Fruit fly (Drosophila melanogaster) whole organism, embryonic: ENCODE measurements around the gene inaE.
A peak's percentile ranks its signal among the peaks of the same experiment; 100 is the strongest.

Source experiments
- B-H1 ChIP-seq: fragments of 200-800 bp; sonication (Bioruptor generic); IDR thresholded peaks from 3 replicates; pipeline ENCODE4 v1.3.6; 2022; ENCODE audit warnings: missing biosample characterization, missing genetic modification characterization
- BEAF-32 ChIP-seq: fragments of 200-800 bp; sonication (Bioruptor generic); optimal IDR thresholded peaks from 3 replicates; lab custom pipeline; 2017; ENCODE audit warnings: missing biosample characterization, missing genetic modification characterization, mild to moderate bottlenecking, moderate library complexity, missing genetic modification reagents
- Bgb ChIP-seq: fragments of 200-800 bp; sonication (Bioruptor generic); IDR thresholded peaks from 2 replicates; pipeline ENCODE4 v1.3.6; 2022; ENCODE audit warnings: missing biosample characterization, missing genetic modification characterization; ENCODE audit not compliant: partially characterized antibody
- CG1024 ChIP-seq: fragments of 200-800 bp; sonication (Bioruptor generic); IDR thresholded peaks from 2 replicates; pipeline ENCODE4 v1.3.6; 2022; ENCODE audit warnings: missing biosample characterization, missing genetic modification characterization
- CG11560 ChIP-seq: fragments of 200-800 bp; sonication (Bioruptor generic); IDR thresholded peaks from 3 replicates; pipeline ENCODE4 v1.3.6; 2022; ENCODE audit warnings: missing biosample characterization, missing genetic modification characterization
- CG11695 ChIP-seq: fragments of 200-800 bp; sonication (Bioruptor generic); IDR thresholded peaks from 3 replicates; pipeline ENCODE4 v1.3.6; 2022; ENCODE audit warnings: missing biosample characterization, missing genetic modification characterization
- CG11723 ChIP-seq: fragments of 200-800 bp; sonication (Bioruptor generic); optimal IDR thresholded peaks from 2 replicates; lab custom pipeline; 2017; ENCODE audit warnings: missing biosample characterization, mild to moderate bottlenecking, missing genetic modification characterization
- CG13775 ChIP-seq: fragments of 200-800 bp; sonication (Bioruptor generic); optimal IDR thresholded peaks from 3 replicates; lab custom pipeline; 2017; ENCODE audit warnings: missing biosample characterization, mild to moderate bottlenecking, missing genetic modification characterization
- CG17328 ChIP-seq: fragments of 200-800 bp; sonication (Bioruptor generic); IDR thresholded peaks from 2 replicates; pipeline ENCODE4 v1.3.6; 2022; ENCODE audit warnings: missing biosample characterization, missing genetic modification characterization
- CG2116 ChIP-seq: fragments of 200-800 bp; sonication (Bioruptor generic); optimal IDR thresholded peaks from 3 replicates; lab custom pipeline; 2018; ENCODE audit warnings: missing biosample characterization, mild to moderate bottlenecking, missing genetic modification characterization
- CG2199 ChIP-seq: fragments of 200-800 bp; sonication (Bioruptor generic); IDR thresholded peaks from 3 replicates; pipeline ENCODE4 v1.3.6; 2022; ENCODE audit warnings: missing biosample characterization, missing genetic modification characterization
- CG2202 ChIP-seq: fragments of 200-800 bp; sonication (Bioruptor generic); optimal IDR thresholded peaks from 2 replicates; lab custom pipeline; 2018; ENCODE audit warnings: missing biosample characterization, mild to moderate bottlenecking, missing genetic modification characterization
- CG31224 ChIP-seq: fragments of 200-800 bp; sonication (Bioruptor generic); IDR thresholded peaks from 2 replicates; pipeline ENCODE4 v1.3.6; 2022; ENCODE audit warnings: missing biosample characterization, missing genetic modification characterization
- CG3407 ChIP-seq: fragments of 200-800 bp; sonication (Bioruptor generic); optimal IDR thresholded peaks from 2 replicates; lab custom pipeline; 2018; ENCODE audit warnings: missing biosample characterization, mild to moderate bottlenecking, missing genetic modification characterization
- CG4424 ChIP-seq: fragments of 200-800 bp; sonication (Bioruptor generic); optimal IDR thresholded peaks from 3 replicates; lab custom pipeline; 2016; ENCODE audit warnings: missing biosample characterization, missing genetic modification characterization
- CG4820 ChIP-seq: fragments of 200-800 bp; sonication (Bioruptor generic); optimal IDR thresholded peaks from 3 replicates; lab custom pipeline; 2016; ENCODE audit warnings: missing biosample characterization, missing genetic modification characterization
- CG7556 ChIP-seq: fragments of 200-800 bp; sonication (Bioruptor generic); optimal IDR thresholded peaks from 2 replicates; lab custom pipeline; 2017; ENCODE audit warnings: missing biosample characterization, mild to moderate bottlenecking, missing genetic modification characterization
- CG8765 ChIP-seq: fragments of 200-800 bp; sonication (Bioruptor generic); IDR thresholded peaks from 2 replicates; pipeline ENCODE4 v1.3.6; 2022; ENCODE audit warnings: missing biosample characterization, missing genetic modification characterization
- CG9215 ChIP-seq: fragments of 200-800 bp; sonication (Bioruptor generic); IDR thresholded peaks from 2 replicates; pipeline ENCODE4 v1.3.6; 2022; ENCODE audit warnings: missing biosample characterization, missing genetic modification characterization
- CG9437 ChIP-seq: fragments of 200-800 bp; sonication (Bioruptor generic); optimal IDR thresholded peaks from 2 replicates; lab custom pipeline; 2018; ENCODE audit warnings: missing biosample characterization, mild to moderate bottlenecking, missing genetic modification characterization
- D19B ChIP-seq: fragments of 200-800 bp; sonication (Bioruptor generic); optimal IDR thresholded peaks from 2 replicates; lab custom pipeline; 2017; ENCODE audit warnings: missing biosample characterization, mild to moderate bottlenecking, missing genetic modification characterization
- Dp ChIP-seq: fragments of 200-800 bp; sonication (Bioruptor generic); optimal IDR thresholded peaks from 2 replicates; lab custom pipeline; 2018; ENCODE audit warnings: missing biosample characterization, mild to moderate bottlenecking, missing genetic modification characterization, moderate library complexity
- Drgx ChIP-seq: fragments of 200-800 bp; sonication (Bioruptor generic); IDR thresholded peaks from 2 replicates; pipeline ENCODE4 v1.3.6; 2022; ENCODE audit warnings: missing biosample characterization, missing genetic modification characterization
- Fer3 ChIP-seq: fragments of 200-800 bp; sonication (Bioruptor generic); optimal IDR thresholded peaks from 2 replicates; lab custom pipeline; 2018; ENCODE audit warnings: missing biosample characterization, mild to moderate bottlenecking, missing genetic modification characterization, moderate library complexity
- HLHmδ ChIP-seq: fragments of 200-800 bp; sonication (Bioruptor generic); optimal IDR thresholded peaks from 2 replicates; lab custom pipeline; 2018; ENCODE audit warnings: missing biosample characterization, mild to moderate bottlenecking, missing genetic modification characterization, moderate library complexity
- Hmr ChIP-seq: fragments of 200-800 bp; sonication (Bioruptor generic); optimal IDR thresholded peaks from 3 replicates; lab custom pipeline; 2017; ENCODE audit warnings: mild to moderate bottlenecking, missing biosample characterization, missing genetic modification reagents, missing genetic modification characterization
- Hsf ChIP-seq: fragments of 200-800 bp; sonication (Bioruptor generic); optimal IDR thresholded peaks from 3 replicates; lab custom pipeline; 2016; ENCODE audit warnings: missing biosample characterization, missing genetic modification characterization
- Oaz ChIP-seq: fragments of 200-800 bp; sonication (Bioruptor generic); IDR thresholded peaks from 2 replicates; pipeline ENCODE4 v1.3.6; 2022; ENCODE audit warnings: missing biosample characterization, missing genetic modification characterization
- Stat92E ChIP-seq, 3 experiments: fragments of >200 bp in 2 of 3; fragments of 200-800 bp in 1 of 3; sonication (Bioruptor generic) in 1 of 3; optimal IDR thresholded peaks; 2 replicates each; lab custom pipeline; 2017 to 2019; ENCODE audit warnings: missing biosample characterization in 3 of 3, missing genetic modification characterization in 3 of 3, mild to moderate bottlenecking in 1 of 3, moderate library complexity in 1 of 3
- az2 ChIP-seq: fragments of 200-800 bp; sonication (Bioruptor generic); optimal IDR thresholded peaks from 3 replicates; lab custom pipeline; 2016; ENCODE audit warnings: missing biosample characterization, missing genetic modification characterization
- croc ChIP-seq: fragments of 200-800 bp; sonication (Bioruptor generic); conservative IDR thresholded peaks from 3 replicates; pipeline ENCODE4 v1.3.6; 2022; ENCODE audit warnings: missing biosample characterization, missing genetic modification characterization
- dysf ChIP-seq: fragments of 200-800 bp; sonication (Bioruptor generic); IDR thresholded peaks from 3 replicates; pipeline ENCODE4 v1.3.6; 2022; ENCODE audit warnings: missing biosample characterization, missing genetic modification characterization
- ftz-f1 ChIP-seq: fragments of 200-800 bp; sonication (Bioruptor generic); optimal IDR thresholded peaks from 2 replicates; lab custom pipeline; 2016; ENCODE audit warnings: missing biosample characterization, missing genetic modification characterization
- fu2 ChIP-seq: fragments of 200-800 bp; sonication (Bioruptor generic); optimal IDR thresholded peaks from 2 replicates; lab custom pipeline; 2016; ENCODE audit warnings: missing biosample characterization, missing genetic modification characterization
- gt ChIP-seq: fragments of 200-800 bp; sonication (Bioruptor generic); IDR thresholded peaks from 2 replicates; pipeline ENCODE4 v1.3.6; 2022; ENCODE audit warnings: missing biosample characterization, missing genetic modification characterization
- ham ChIP-seq: fragments of 200-800 bp; sonication (Bioruptor generic); IDR thresholded peaks from 2 replicates; pipeline ENCODE4 v1.3.6; 2022; ENCODE audit warnings: missing biosample characterization, missing genetic modification characterization
- lilli ChIP-seq: fragments of 200-800 bp; sonication (Bioruptor generic); optimal IDR thresholded peaks from 3 replicates; lab custom pipeline; 2016; ENCODE audit warnings: missing biosample characterization, missing genetic modification characterization
- lov ChIP-seq, 2 experiments: fragments of 200-800 bp in 1 of 2; fragments of >200 bp in 1 of 2; sonication (Bioruptor generic) in 1 of 2; IDR thresholded peaks in 1 of 2; optimal IDR thresholded peaks in 1 of 2; 2 replicates in 1 of 2; 3 replicates in 1 of 2; pipeline versions ENCODE4 v1.3.6 to Lab custom; 2017 to 2022; ENCODE audit warnings: missing biosample characterization in 1 of 2, missing genetic modification characterization in 1 of 2
- luna ChIP-seq: fragments of 200-800 bp; sonication (Bioruptor generic); optimal IDR thresholded peaks from 2 replicates; lab custom pipeline; 2016; ENCODE audit warnings: missing biosample characterization, missing genetic modification characterization
- phol ChIP-seq: fragments of 200-800 bp; sonication (Bioruptor generic); optimal IDR thresholded peaks from 3 replicates; lab custom pipeline; 2018; ENCODE audit warnings: missing biosample characterization, mild to moderate bottlenecking, missing genetic modification characterization, moderate library complexity
- pum ChIP-seq: fragments of 200-800 bp; sonication (Bioruptor generic); optimal IDR thresholded peaks from 2 replicates; lab custom pipeline; 2016; ENCODE audit warnings: missing biosample characterization, missing genetic modification characterization
- ro ChIP-seq: fragments of 200-800 bp; sonication (Bioruptor generic); IDR thresholded peaks from 2 replicates; pipeline ENCODE4 v1.3.6; 2022; ENCODE audit warnings: missing biosample characterization, missing genetic modification characterization
- sna ChIP-seq: fragments of 200-800 bp; sonication (Bioruptor generic); IDR thresholded peaks from 2 replicates; pipeline ENCODE4 v1.3.6; 2022; ENCODE audit warnings: missing biosample characterization, missing genetic modification characterization; ENCODE audit not compliant: partially characterized antibody
- so ChIP-seq: fragments of 200-800 bp; sonication (Bioruptor generic); IDR thresholded peaks from 3 replicates; pipeline ENCODE4 v1.3.6; 2022; ENCODE audit warnings: missing biosample characterization, missing genetic modification characterization
- stc ChIP-seq: fragments of 200-800 bp; sonication (Bioruptor generic); IDR thresholded peaks from 2 replicates; pipeline ENCODE4 v1.3.6; 2022; ENCODE audit warnings: missing biosample characterization, missing genetic modification characterization
- tx ChIP-seq: fragments of 200-800 bp; sonication (Bioruptor generic); optimal IDR thresholded peaks from 2 replicates; lab custom pipeline; 2016; ENCODE audit warnings: missing biosample characterization, missing genetic modification characterization
- usp ChIP-seq: fragments of >200 bp; optimal IDR thresholded peaks from 2 replicates; lab custom pipeline; 2017; ENCODE audit warnings: missing biosample characterization, missing genetic modification characterization
- wdn ChIP-seq: fragments of 200-800 bp; sonication (Bioruptor generic); IDR thresholded peaks from 2 replicates; pipeline ENCODE4 v1.3.6; 2022; ENCODE audit warnings: missing biosample characterization, missing genetic modification characterization
- zen ChIP-seq: fragments of 200-800 bp; sonication (Bioruptor generic); optimal IDR thresholded peaks from 3 replicates; lab custom pipeline; 2018; ENCODE audit warnings: missing biosample characterization, mild to moderate bottlenecking, missing genetic modification characterization, moderate library complexity
- zf30C ChIP-seq: fragments of 200-800 bp; sonication (Bioruptor generic); optimal IDR thresholded peaks from 3 replicates; lab custom pipeline; 2018; ENCODE audit warnings: missing biosample characterization, mild to moderate bottlenecking, missing genetic modification characterization
- zfh1 ChIP-seq: fragments of 200-800 bp; sonication (Bioruptor generic); IDR thresholded peaks from 3 replicates; pipeline ENCODE4 v1.3.6; 2022; ENCODE audit warnings: missing biosample characterization, missing genetic modification characterization

inaE gene

dm6 chrX:13838892-13839291, 55.4 kb downstream of the inaE start (continued):
- TF ChIP-seq CG11695 (GFP tag; lab: Robert Waterston, UW) = peak; percentile 79
- peak; percentile 39; the same call in 1 of the 2 replicates for TF ChIP-seq CG31224 (GFP tag; lab: Robert Waterston, UW)
- no peak for TF ChIP-seq luna (GFP tag; lab: Kevin White, UChicago)
- TF ChIP-seq ftz-f1 = no peak
- peak; percentile 56 for TF ChIP-seq CG11723 (GFP tag; lab: Kevin White, UChicago)
- peak; percentile 30; the same call in 1 of the 2 replicates for TF ChIP-seq CG9215 (GFP tag; lab: Robert Waterston, UW)
- TF ChIP-seq CG11560 = no peak
- TF ChIP-seq gt (GFP tag; lab: Robert Waterston, UW) = no peak
- peak; percentile 68 for TF ChIP-seq zen (tag; lab: Kevin White, UChicago)
- TF ChIP-seq CG2202 (tag; lab: Kevin White, UChicago) = peak; percentile 17
- TF ChIP-seq CG2199 = no peak
- no peak for TF ChIP-seq wdn
- peak; percentile 28 for TF ChIP-seq CG2116
- TF ChIP-seq lilli = peak; percentile 76
- TF ChIP-seq Fer3 = peak; percentile 51
- peak; percentile 74 for TF ChIP-seq CG17328 (GFP tag; lab: Robert Waterston, UW)
- peak; percentile 81 for TF ChIP-seq phol (tag; lab: Kevin White, UChicago)
- peak; percentile 53 for TF ChIP-seq D19B (GFP tag; lab: Kevin White, UChicago)
- TF ChIP-seq croc (GFP tag; lab: Robert Waterston, UW) = no peak; the same call in 2 of the 3 replicates
- TF ChIP-seq BEAF-32 = no peak
- no peak for TF ChIP-seq HLHmδ (GFP tag; lab: Kevin White, UChicago)
- TF ChIP-seq Oaz (GFP tag; lab: Robert Waterston, UW) = peak; percentile 56
- peak; percentile 62 for TF ChIP-seq CG1024 (GFP tag; lab: Robert Waterston, UW)
- TF ChIP-seq az2 (GFP tag; lab: Kevin White, UChicago) = peak; percentile 77
- TF ChIP-seq sna = no peak
- TF ChIP-seq ham = peak; percentile 21; the same call in 1 of the 2 replicates
- TF ChIP-seq B-H1 (GFP tag; lab: Robert Waterston, UW) = peak; percentile 73
- TF ChIP-seq lov (optimal IDR thresholded peaks at IDR 0.05; lab: Kevin White, UChicago) = no peak
- no peak for TF ChIP-seq lov (GFP tag; IDR thresholded peaks at IDR 0.05; lab: Robert Waterston, UW)
- TF ChIP-seq Hsf (GFP tag; lab: Kevin White, UChicago) = peak; percentile 76
- TF ChIP-seq Dp (GFP tag; lab: Kevin White, UChicago) = no peak
- peak; percentile 49 for TF ChIP-seq CG9437
- peak; percentile 83 for TF ChIP-seq CG4820 (GFP tag; lab: Kevin White, UChicago)
- TF ChIP-seq usp (GFP tag; lab: Kevin White, UChicago) = no peak
- peak; percentile 49 for TF ChIP-seq CG7556
- TF ChIP-seq ro = no peak; the same call in 1 of the 2 replicates
- peak; percentile 59 for TF ChIP-seq CG13775
- TF ChIP-seq tx (GFP tag; lab: Kevin White, UChicago) = peak; percentile 38
- peak; percentile 76 for TF ChIP-seq CG4424 (GFP tag; lab: Kevin White, UChicago)
- TF ChIP-seq fu2 = peak; percentile 64
- peak; percentile 73; the same call in 1 of the 3 replicates for TF ChIP-seq so (GFP tag; lab: Robert Waterston, UW)
- TF ChIP-seq zf30C = peak; percentile 60
- TF ChIP-seq pum (GFP tag; lab: Kevin White, UChicago) = peak; percentile 50
- TF ChIP-seq CG8765 (GFP tag; lab: Robert Waterston, UW) = peak; percentile 49; the same call in 1 of the 2 replicates
- peak; percentile 87 for TF ChIP-seq zfh1
- TF ChIP-seq Bgb (GFP tag; lab: Robert Waterston, UW) = no peak
- TF ChIP-seq CG3407 (GFP tag; lab: Kevin White, UChicago) = peak; percentile 56
- TF ChIP-seq stc = peak; percentile 73
- TF ChIP-seq Drgx (GFP tag; lab: Robert Waterston, UW) = peak; percentile 92
- peak; percentile 53 for TF ChIP-seq Hmr (GFP tag; lab: Kevin White, UChicago)
- no peak for TF ChIP-seq Stat92E (GFP tag; optimal IDR thresholded peaks at IDR 0.05; lab: Kevin White, UChicago)
- peak; percentile 79 for TF ChIP-seq dysf (GFP tag; lab: Robert Waterston, UW)
